Fruit fly (Drosophila melanogaster) whole organism, prepupa: Measurements from ENCODE around the gene CG31740.

ENCODE experiments used
- Blimp-1 ChIP-seq: fragments of 200-800 bp; sonication (Bioruptor generic); optimal IDR thresholded peaks from 3 replicates; lab custom pipeline; 2017; ENCODE audit warnings: missing biosample characterization, missing genetic modification characterization, mild to moderate bottlenecking, moderate library complexity, missing genetic modification reagents
- CG11294 ChIP-seq: fragments of 200-800 bp; sonication (Bioruptor generic); IDR thresholded peaks from 2 replicates; pipeline ENCODE4 v1.3.6; 2022; ENCODE audit warnings: missing biosample characterization, missing genetic modification characterization
- CG11762 ChIP-seq: fragments of 200-800 bp; sonication (Bioruptor generic); optimal IDR thresholded peaks from 3 replicates; lab custom pipeline; 2016; ENCODE audit warnings: missing biosample characterization, missing genetic modification characterization; ENCODE audit not compliant: insufficient read depth
- CG1621 ChIP-seq: fragments of 200-800 bp; sonication (Bioruptor generic); optimal IDR thresholded peaks from 3 replicates; lab custom pipeline; 2018; ENCODE audit warnings: missing biosample characterization, mild to moderate bottlenecking, missing genetic modification characterization
- CG16779 ChIP-seq: fragments of 200-800 bp; sonication (Bioruptor generic); optimal IDR thresholded peaks from 3 replicates; lab custom pipeline; 2017; ENCODE audit warnings: missing biosample characterization, mild to moderate bottlenecking, missing genetic modification characterization
- CG3032 ChIP-seq: fragments of 200-800 bp; optimal IDR thresholded peaks from 2 replicates; lab custom pipeline; 2019; ENCODE audit warnings: missing biosample characterization, mild to moderate bottlenecking, missing genetic modification characterization, moderate library complexity
- CG31627 ChIP-seq: fragments of 200-800 bp; sonication (Bioruptor generic); optimal IDR thresholded peaks from 3 replicates; lab custom pipeline; 2016; ENCODE audit warnings: missing biosample characterization, missing genetic modification characterization
- CG32006 ChIP-seq: fragments of 200-800 bp; sonication (Bioruptor generic); optimal IDR thresholded peaks from 3 replicates; lab custom pipeline; 2017; ENCODE audit warnings: missing biosample characterization, mild to moderate bottlenecking, missing genetic modification characterization
- CG34406 ChIP-seq: fragments of 200-800 bp; sonication (Bioruptor generic); optimal IDR thresholded peaks from 3 replicates; lab custom pipeline; 2016; ENCODE audit warnings: missing biosample characterization, missing genetic modification characterization
- CG3919 ChIP-seq: fragments of 200-800 bp; sonication (Bioruptor generic); optimal IDR thresholded peaks from 3 replicates; lab custom pipeline; 2016; ENCODE audit warnings: missing biosample characterization, missing genetic modification characterization
- CG4318 ChIP-seq: fragments of 200-800 bp; sonication (Bioruptor generic); optimal IDR thresholded peaks from 3 replicates; lab custom pipeline; 2017; ENCODE audit warnings: missing biosample characterization, mild to moderate bottlenecking, missing genetic modification characterization
- CG6276 ChIP-seq: fragments of 200-800 bp; sonication (Bioruptor generic); optimal IDR thresholded peaks from 2 replicates; lab custom pipeline; 2017; ENCODE audit warnings: missing biosample characterization, mild to moderate bottlenecking, missing genetic modification characterization
- CG6854 ChIP-seq: fragments of 200-800 bp; sonication (Bioruptor generic); optimal IDR thresholded peaks from 2 replicates; lab custom pipeline; 2017; ENCODE audit warnings: missing biosample characterization, mild to moderate bottlenecking, missing genetic modification characterization
- CG7368 ChIP-seq: fragments of 200-800 bp; sonication (Bioruptor generic); optimal IDR thresholded peaks from 3 replicates; lab custom pipeline; 2016; ENCODE audit warnings: missing biosample characterization, missing genetic modification characterization
- CG8119 ChIP-seq: fragments of 200-800 bp; sonication (Bioruptor generic); IDR thresholded peaks from 3 replicates; pipeline ENCODE4 v1.3.6; 2022; ENCODE audit warnings: missing biosample characterization, missing genetic modification characterization
- CG8319 ChIP-seq: fragments of 200-800 bp; sonication (Bioruptor generic); optimal IDR thresholded peaks from 3 replicates; lab custom pipeline; 2016; ENCODE audit warnings: missing biosample characterization, missing genetic modification characterization
- CG8632 ChIP-seq: fragments of 200-800 bp; sonication (Bioruptor generic); optimal IDR thresholded peaks from 3 replicates; lab custom pipeline; 2016; ENCODE audit warnings: missing biosample characterization, missing genetic modification characterization
- Eip75B ChIP-seq: fragments of 200-800 bp; sonication (Bioruptor generic); optimal IDR thresholded peaks from 3 replicates; lab custom pipeline; 2016; ENCODE audit warnings: missing biosample characterization, missing genetic modification characterization
- Eip93F ChIP-seq: fragments of 200-800 bp; sonication (Bioruptor generic); optimal IDR thresholded peaks from 2 replicates; lab custom pipeline; 2016; ENCODE audit warnings: missing biosample characterization, mild to moderate bottlenecking, missing genetic modification characterization
- Ets21C ChIP-seq: fragments of 200-800 bp; sonication (Bioruptor generic); optimal IDR thresholded peaks from 3 replicates; lab custom pipeline; 2016; ENCODE audit warnings: missing biosample characterization, missing genetic modification characterization
- Ets96B ChIP-seq: fragments of 200-800 bp; optimal IDR thresholded peaks from 2 replicates; lab custom pipeline; 2019; ENCODE audit warnings: missing biosample characterization, mild to moderate bottlenecking, missing genetic modification characterization, moderate library complexity
- Gug ChIP-seq: fragments of 200-800 bp; sonication (Bioruptor generic); IDR thresholded peaks from 2 replicates; pipeline ENCODE4 v1.3.6; 2022; ENCODE audit warnings: missing biosample characterization, missing genetic modification characterization
- Hr4 ChIP-seq: fragments of 200-800 bp; sonication (Bioruptor generic); optimal IDR thresholded peaks from 3 replicates; lab custom pipeline; 2016; ENCODE audit warnings: missing biosample characterization, missing genetic modification characterization
- Lpt ChIP-seq: fragments of 200-800 bp; sonication (Bioruptor generic); optimal IDR thresholded peaks from 3 replicates; lab custom pipeline; 2016; ENCODE audit warnings: missing biosample characterization, missing genetic modification characterization
- Met ChIP-seq: fragments of 200-800 bp; sonication (Bioruptor generic); optimal IDR thresholded peaks from 3 replicates; lab custom pipeline; 2016; ENCODE audit warnings: missing biosample characterization, missing genetic modification characterization
- OdsH ChIP-seq: fragments of 200-800 bp; sonication (Bioruptor generic); optimal IDR thresholded peaks from 3 replicates; lab custom pipeline; 2016; ENCODE audit warnings: missing biosample characterization, missing genetic modification characterization
- Smox ChIP-seq: fragments of 200-800 bp; sonication (Bioruptor generic); optimal IDR thresholded peaks from 3 replicates; lab custom pipeline; 2016; ENCODE audit warnings: missing biosample characterization, missing genetic modification characterization
- Sox102F ChIP-seq: fragments of 200-800 bp; sonication (Bioruptor generic); optimal IDR thresholded peaks from 2 replicates; lab custom pipeline; 2016; ENCODE audit warnings: missing biosample characterization, mild to moderate bottlenecking, missing genetic modification characterization
- cyc ChIP-seq: fragments of 200-800 bp; sonication (Bioruptor generic); optimal IDR thresholded peaks from 3 replicates; lab custom pipeline; 2016; ENCODE audit warnings: missing biosample characterization, missing genetic modification characterization
- dac ChIP-seq: fragments of 200-800 bp; sonication (Bioruptor generic); optimal IDR thresholded peaks from 2 replicates; lab custom pipeline; 2017; ENCODE audit warnings: missing biosample characterization, mild to moderate bottlenecking, missing genetic modification characterization
- dsx ChIP-seq: fragments of 200-800 bp; optimal IDR thresholded peaks from 3 replicates; lab custom pipeline; 2019; ENCODE audit warnings: missing biosample characterization, mild to moderate bottlenecking, missing genetic modification characterization, moderate library complexity; ENCODE audit not compliant: poor library complexity, severe bottlenecking
- fd85E ChIP-seq: fragments of 200-800 bp; sonication (Bioruptor generic); optimal IDR thresholded peaks from 3 replicates; lab custom pipeline; 2016; ENCODE audit warnings: missing biosample characterization, missing genetic modification characterization
- lz ChIP-seq: fragments of 200-800 bp; sonication (Bioruptor generic); optimal IDR thresholded peaks from 3 replicates; lab custom pipeline; 2016; ENCODE audit warnings: missing biosample characterization, missing genetic modification characterization
- salr ChIP-seq, 2 experiments: fragments of 200-800 bp; sonication (Bioruptor generic); optimal IDR thresholded peaks; 3 replicates each; lab custom pipeline; 2016 to 2018; ENCODE audit warnings: missing biosample characterization in 2 of 2, missing genetic modification characterization in 2 of 2, mild to moderate bottlenecking in 1 of 2
- ss ChIP-seq, 2 experiments: fragments of 200-800 bp; sonication (Bioruptor generic); optimal IDR thresholded peaks; 2 replicates in 1 of 2; 3 replicates in 1 of 2; lab custom pipeline; 2017 to 2018; ENCODE audit warnings: mild to moderate bottlenecking in 2 of 2, missing biosample characterization in 2 of 2, missing genetic modification characterization in 2 of 2, moderate library complexity in 1 of 2
- svp ChIP-seq: fragments of 200-800 bp; sonication (Bioruptor generic); peaks from one replicate; lab custom pipeline; 2016; ENCODE audit warnings: missing biosample characterization, missing genetic modification characterization
- vri ChIP-seq: fragments of 200-800 bp; sonication (Bioruptor generic); optimal IDR thresholded peaks from 3 replicates; lab custom pipeline; 2016; ENCODE audit warnings: missing biosample characterization, mild to moderate bottlenecking, missing genetic modification characterization

CG31740 gene

dm6 chr2L:17982372-17982771, 26.4 kb upstream of the CG31740 start, which contains the start of gene btv:
Gene btv (minus strand): TSS chr2L:17982472.
- TF ChIP-seq CG11294 (GFP tag; lab: Robert Waterston, UW) (no peak), vri (no peak), CG4318 (GFP tag; lab: Kevin White, UChicago) (no peak), CG34406 (GFP tag; lab: Kevin White, UChicago) (no peak), Sox102F (no peak), lz (no peak), CG3919 (GFP tag; lab: Kevin White, UChicago) (no peak), dac (GFP tag; lab: Kevin White, UChicago) (no peak), Ets21C (GFP tag; lab: Kevin White, UChicago) (no peak), CG16779 (tag; lab: Kevin White, UChicago) (no peak)
- TF ChIP-seq, all 60 proteins: peak for 0

- TF ChIP-seq Gug (no peak), CG31627 (GFP tag; lab: Kevin White, UChicago) (no peak), ss (GFP tag; optimal IDR thresholded peaks at IDR 0.05; lab: Kevin White, UChicago) (no peak), svp (GFP tag; lab: Kevin White, UChicago) (no peak), Eip75B (no peak), CG8632 (no peak), OdsH (GFP tag; lab: Kevin White, UChicago) (no peak), Met (GFP tag; lab: Kevin White, UChicago) (no peak), CG7368 (no peak), Ets96B (tag; lab: Kevin White, UChicago) (no peak), Smox (GFP tag; lab: Kevin White, UChicago) (no peak), Hr4 (GFP tag; lab: Kevin White, UChicago) (no peak)
Observed at dm6 chr2L:17986099-17986498, 22.7 kb upstream of the CG31740 start, which contains the start of gene CG5681. Gene CG5681 (plus strand): TSS chr2L:17986399.

dm6 chr2L:17988955-17989354, 19.8 kb upstream of the CG31740 start:
- no peak for TF ChIP-seq CG8119
- TF ChIP-seq Hr4 (GFP tag; lab: Kevin White, UChicago) = no peak
- TF ChIP-seq fd85E (GFP tag; lab: Kevin White, UChicago) = no peak
- TF ChIP-seq OdsH (GFP tag; lab: Kevin White, UChicago) = no peak
- no peak for TF ChIP-seq CG4318 (GFP tag; lab: Kevin White, UChicago)
- no peak for TF ChIP-seq CG11762 (GFP tag; lab: Kevin White, UChicago)
- no peak for TF ChIP-seq CG1621 (tag; lab: Kevin White, UChicago)
- no peak for TF ChIP-seq Blimp-1 (GFP tag; lab: Kevin White, UChicago)
- TF ChIP-seq Eip93F (GFP tag; lab: Kevin White, UChicago) = no peak
- TF ChIP-seq CG8319 (GFP tag; lab: Kevin White, UChicago) = no peak
- TF ChIP-seq dsx (GFP tag; lab: Kevin White, UChicago) = no peak
- TF ChIP-seq CG8632 = no peak
- TF ChIP-seq cyc = no peak
- no peak for TF ChIP-seq vri

dm6 chr2L:17990118-17990517, 18.6 kb upstream of the CG31740 start, which contains the start of gene Prosbeta5R2:
Gene Prosbeta5R2 (plus strand): TSS chr2L:17990418.
- TF ChIP-seq Sox102F = no peak
- TF ChIP-seq CG32006 (GFP tag; lab: Kevin White, UChicago) = no peak
- no peak for TF ChIP-seq salr (GFP tag; optimal IDR thresholded peaks at IDR 0.05; lab: Kevin White, UChicago)
- TF ChIP-seq CG1621 (tag; lab: Kevin White, UChicago) = no peak
- TF ChIP-seq CG3919 (GFP tag; lab: Kevin White, UChicago) = no peak
- no peak for TF ChIP-seq Gug
- TF ChIP-seq CG8119 = no peak
- TF ChIP-seq CG6276 (GFP tag; lab: Kevin White, UChicago) = no peak
- TF ChIP-seq CG3032 (tag; lab: Kevin White, UChicago) = no peak
- no peak for TF ChIP-seq Lpt
- TF ChIP-seq CG6854 = no peak
